Worm (Caenorhabditis elegans) whole organism, mixed stage, embryonic: ENCODE data around the gene Y79H2A.4.

Experiments
- cnd-1 ChIP-seq: fragments of 200-800 bp; sonication (Bioruptor generic); optimal IDR thresholded peaks from 2 replicates; lab custom pipeline; 2018; ENCODE audit warnings: mild to moderate bottlenecking, missing genetic modification characterization, missing compliant biosample characterization
- lin-13 ChIP-seq: fragments of 150-350 bp; optimal IDR thresholded peaks from 2 replicates; lab custom pipeline; 2014; ENCODE audit warnings: missing biosample characterization, missing genetic modification characterization
- lsy-2 ChIP-seq: fragments of 150-350 bp; optimal IDR thresholded peaks from 2 replicates; lab custom pipeline; 2014; ENCODE audit warnings: missing biosample characterization, missing genetic modification characterization

ce11 chrIII:12052206-12052605, 11.1 kb downstream of the Y79H2A.4 start, which contains the start of gene Y79H2A.3:
- no peak for TF ChIP-seq lin-13 (tag; lab: Kevin White, UChicago)
- TF ChIP-seq lsy-2, result no peak
- TF ChIP-seq cnd-1, result no peak
